Fruit fly (Drosophila melanogaster): ENCODE data around the gene CG13023.

- TF ChIP-seq Mnt (GFP tag; optimal IDR thresholded peaks at IDR 0.05), result no peak
- TF ChIP-seq Hr96 (GFP tag; optimal IDR thresholded peaks at IDR 0.05), result no peak
These were observed 30.5 kb upstream of the CG13023 start, which contains the start of gene Cpr73D for dm6 chr3L:16957534-16958396.

Measured in whole organism, adult.